Fruit fly (Drosophila melanogaster) whole organism, wandering third instar larva: ENCODE results near the gene CG6094.

ENCODE experiments used
- Dif ChIP-seq: fragments of 200-275, 200-300 bp; sonication (Bioruptor generic); optimal IDR thresholded peaks from 2 replicates; lab custom pipeline; 2018; ENCODE audit warnings: missing biosample characterization, missing genetic modification characterization; ENCODE audit not compliant: partially characterized antibody
- HLH106 ChIP-seq: fragments of 200-800 bp; optimal IDR thresholded peaks from 3 replicates; lab custom pipeline; 2019; ENCODE audit warnings: missing biosample characterization, mild to moderate bottlenecking, missing genetic modification characterization, moderate library complexity
- Myc ChIP-seq: fragments of >200 bp; optimal IDR thresholded peaks from 2 replicates; lab custom pipeline; 2017
- Rel ChIP-seq, 2 experiments: fragments of 200-800 bp; sonication (Bioruptor generic) in 1 of 2; optimal IDR thresholded peaks; 2 replicates in 1 of 2; 3 replicates in 1 of 2; lab custom pipeline; 2016 to 2019; ENCODE audit warnings: mild to moderate bottlenecking in 2 of 2, missing biosample characterization in 2 of 2, missing genetic modification characterization in 2 of 2, moderate library complexity in 1 of 2
- Vsx2 ChIP-seq: fragments of 200-300, 225-300 bp; sonication (Bioruptor generic); optimal IDR thresholded peaks from 2 replicates; lab custom pipeline; 2018; ENCODE audit warnings: missing biosample characterization, missing genetic modification characterization; ENCODE audit not compliant: partially characterized antibody
- dmrt93B ChIP-seq: fragments of 200-800 bp; sonication (Bioruptor generic); optimal IDR thresholded peaks from 2 replicates; lab custom pipeline; 2018; ENCODE audit warnings: missing biosample characterization, mild to moderate bottlenecking, missing genetic modification characterization
- dsf ChIP-seq: sonication (Bioruptor generic); optimal IDR thresholded peaks from 2 replicates; lab custom pipeline; 2016; ENCODE audit warnings: missing biosample characterization, missing genetic modification characterization, borderline replicate concordance
- fru ChIP-seq: fragments of 200-800 bp; sonication (Bioruptor generic); optimal IDR thresholded peaks from 3 replicates; lab custom pipeline; 2016; ENCODE audit warnings: missing biosample characterization, mild to moderate bottlenecking, missing genetic modification characterization
- h ChIP-seq: fragments of 200-800 bp; sonication (Bioruptor generic); optimal IDR thresholded peaks from 3 replicates; lab custom pipeline; 2016; ENCODE audit warnings: missing biosample characterization, mild to moderate bottlenecking, missing genetic modification characterization
- jim ChIP-seq: fragments of 175-275, 200-325 bp; sonication (Bioruptor generic); optimal IDR thresholded peaks from 2 replicates; lab custom pipeline; 2016; ENCODE audit warnings: missing biosample characterization, mild to moderate bottlenecking, missing genetic modification characterization
- psq ChIP-seq: fragments of 200-800 bp; sonication (Bioruptor generic); optimal IDR thresholded peaks from 3 replicates; lab custom pipeline; 2017; ENCODE audit warnings: missing biosample characterization, mild to moderate bottlenecking, missing genetic modification characterization, moderate library complexity
- tai ChIP-seq: sonication (Bioruptor generic); optimal IDR thresholded peaks from 2 replicates; lab custom pipeline; 2016; ENCODE audit warnings: missing biosample characterization, missing genetic modification characterization
- usp ChIP-seq: fragments of >200 bp; optimal IDR thresholded peaks from 2 replicates; lab custom pipeline; 2017; ENCODE audit warnings: missing biosample characterization, missing genetic modification characterization

dm6 chr2L:10514586-10515137 lies 7.8 kb downstream of the CG6094 start:
- no peak for TF ChIP-seq tai (GFP tag; lab: Kevin White, UChicago)
- no peak for TF ChIP-seq psq (GFP tag; lab: Kevin White, UChicago)
- no peak for TF ChIP-seq Dif
- no peak for TF ChIP-seq Myc (lab: Kevin White, UChicago)
- TF ChIP-seq Rel (GFP tag; optimal IDR thresholded peaks at IDR 0.05; lab: Kevin White, UChicago), result no peak
- no peak for TF ChIP-seq Rel (tag; optimal IDR thresholded peaks at IDR 0.05; lab: Kevin White, UChicago)
- no peak for TF ChIP-seq HLH106 (tag; lab: Kevin White, UChicago)
- TF ChIP-seq usp, result no peak
- no peak for TF ChIP-seq fru (GFP tag; lab: Kevin White, UChicago)
- TF ChIP-seq dsf (GFP tag; lab: Kevin White, UChicago), result no peak
- no peak for TF ChIP-seq Vsx2 (GFP tag; lab: Kevin White, UChicago)
- TF ChIP-seq h (GFP tag; lab: Kevin White, UChicago), result no peak
- TF ChIP-seq dmrt93B (GFP tag; lab: Kevin White, UChicago), result no peak
- TF ChIP-seq jim (GFP tag; lab: Kevin White, UChicago), result no peak
